Worm (Caenorhabditis elegans) whole organism, mixed stage, embryonic: ENCODE measurements around the gene C32C4.16.

ENCODE experiments used
- elt-1 ChIP-seq: sonication (generic microtip); optimal IDR thresholded peaks from 2 replicates; lab custom pipeline; 2017; ENCODE audit warnings: missing genetic modification characterization, mild to moderate bottlenecking, missing compliant biosample characterization, antibody characterized with exemption, moderate library complexity, borderline replicate concordance; ENCODE audit not compliant: insufficient read depth
- elt-3 ChIP-seq: fragments of 150-350 bp; optimal IDR thresholded peaks from 2 replicates; lab custom pipeline; 2014; ENCODE audit warnings: missing biosample characterization, missing genetic modification characterization
- unc-39 ChIP-seq: fragments of 150-350 bp; optimal IDR thresholded peaks from 2 replicates; lab custom pipeline; 2014; ENCODE audit warnings: missing biosample characterization, missing genetic modification characterization
- unc-62 ChIP-seq: fragments of 150-350 bp; optimal IDR thresholded peaks from 2 replicates; lab custom pipeline; 2014; ENCODE audit warnings: missing biosample characterization, missing genetic modification reagents, missing genetic modification characterization
- zip-8 ChIP-seq: fragments of 150-350 bp; optimal IDR thresholded peaks from 2 replicates; lab custom pipeline; 2014; ENCODE audit warnings: missing biosample characterization, missing genetic modification characterization

DNA sequence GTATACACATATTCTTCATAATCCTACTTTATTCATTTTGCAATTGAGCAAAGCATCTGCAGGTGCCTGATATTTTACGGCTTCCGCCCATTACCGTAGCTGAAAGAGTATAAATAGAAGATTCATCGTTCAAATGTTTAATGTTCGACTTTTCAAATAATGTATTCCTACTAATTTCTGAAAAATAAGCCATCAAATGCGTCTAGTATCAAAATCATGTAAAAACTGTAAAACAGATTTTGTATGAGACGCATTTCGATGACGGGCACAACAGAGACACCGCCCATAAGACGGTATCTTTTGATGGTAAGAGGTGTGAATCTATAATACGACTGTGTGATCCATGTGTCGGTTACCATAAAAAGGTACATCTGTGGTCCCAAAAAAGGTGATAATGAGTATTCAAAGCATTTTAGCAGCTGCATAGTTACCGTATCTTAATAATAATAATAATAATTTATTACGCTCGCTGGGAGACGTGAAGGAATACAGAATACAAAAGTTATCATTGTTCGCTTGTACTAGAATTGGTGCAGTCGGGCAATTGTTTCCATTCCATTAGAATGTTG, at the start of gene C32C4.16, which contains the start of gene C32C4.3:
- TF ChIP-seq unc-39 (tag; lab: Kevin White, UChicago) (no peak), unc-62 (no peak), elt-1 (tag; lab: Kevin White, UChicago) (no peak), zip-8 (tag; lab: Kevin White, UChicago) (no peak), elt-3 (tag; lab: Kevin White, UChicago) (no peak)
